Fruit fly (Drosophila melanogaster): Measurements from ENCODE around the gene Fit2.
A peak's percentile ranks its signal among the peaks of the same experiment; 100 is the strongest.

The Fit2 gene

DNA sequence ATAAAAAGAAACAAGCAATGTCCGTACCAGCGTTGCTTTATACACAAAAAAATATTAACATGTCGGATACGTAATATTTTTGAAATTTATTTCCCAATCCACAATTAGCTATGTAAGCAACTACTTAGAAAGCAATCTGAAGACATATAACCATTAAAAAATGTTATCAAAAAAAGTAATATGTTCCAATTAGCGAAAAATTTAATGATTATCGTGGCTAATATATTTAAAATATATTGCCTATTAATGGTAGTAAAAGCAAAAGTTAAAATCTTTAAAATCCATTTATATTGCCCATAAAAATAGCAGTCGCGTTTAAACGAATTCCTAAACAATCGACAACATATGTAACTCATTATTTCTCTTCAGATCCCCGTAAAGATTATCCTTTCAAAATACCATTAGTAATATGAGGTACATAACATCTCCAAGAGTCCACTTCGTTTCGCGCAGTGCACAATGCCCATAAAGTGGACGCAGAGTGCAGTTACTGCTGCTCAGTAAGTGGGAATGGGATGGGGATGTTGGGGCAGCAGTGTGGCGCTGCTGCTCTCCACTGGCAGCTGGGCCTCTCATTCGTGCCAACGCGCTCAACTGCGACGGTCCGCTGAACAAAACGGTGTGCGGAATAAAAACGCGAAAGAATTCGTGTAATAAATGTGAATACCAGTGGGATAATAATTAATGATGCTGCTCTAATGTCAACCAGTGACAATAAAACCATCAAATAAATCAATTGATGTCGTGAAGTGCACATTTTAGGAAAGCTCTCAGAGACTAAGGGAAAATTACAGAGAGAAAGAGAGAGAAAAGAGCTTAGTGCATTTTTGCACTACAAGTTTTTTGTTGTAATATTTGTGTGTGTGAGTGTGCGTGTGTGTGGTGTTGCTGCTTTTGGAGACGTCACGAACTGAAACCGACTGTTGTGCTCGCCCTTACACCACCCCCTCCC is 37.8 kb upstream of the Fit2 start:
- peak; percentile 16 for TF ChIP-seq br (GFP tag; optimal IDR thresholded peaks at IDR 0.05)
- peak; percentile 43 for TF ChIP-seq psq (GFP tag; optimal IDR thresholded peaks at IDR 0.05)
- TF ChIP-seq Sp1 (GFP tag; optimal IDR thresholded peaks at IDR 0.05), result peak; percentile 69
- TF ChIP-seq dmrt93B (GFP tag; optimal IDR thresholded peaks at IDR 0.05), result peak; percentile 49
- TF ChIP-seq Abd-B (GFP tag; optimal IDR thresholded peaks at IDR 0.05), result no peak
- TF ChIP-seq ey (GFP tag; optimal IDR thresholded peaks at IDR 0.05), result peak; percentile 62
- TF ChIP-seq Dif (GFP tag; optimal IDR thresholded peaks at IDR 0.05; ENCODE audit: partially characterized antibody), result peak; percentile 58
- peak in 1 of 2 experiments; percentile 62 for TF ChIP-seq foxo (GFP tag; optimal IDR thresholded peaks at IDR 0.05)
- peak in 1 of 2 experiments; percentile 43 for TF ChIP-seq dl (GFP tag; optimal IDR thresholded peaks at IDR 0.05; ENCODE audit: insufficient read depth in 1 of 2, partially characterized antibody in 2 of 2)
- TF ChIP-seq woc (GFP tag; optimal IDR thresholded peaks at IDR 0.05), result peak; percentile 67
- peak; percentile 67 for TF ChIP-seq Vsx2 (GFP tag; optimal IDR thresholded peaks at IDR 0.05; ENCODE audit: partially characterized antibody)
- no peak for TF ChIP-seq CG32264 (GFP tag; optimal IDR thresholded peaks at IDR 0.05)
- TF ChIP-seq usp (GFP tag; optimal IDR thresholded peaks at IDR 0.05), result no peak
- no peak for TF ChIP-seq Rel (GFP tag; optimal IDR thresholded peaks at IDR 0.05)
- peak; percentile 32 for TF ChIP-seq Rel (tag; optimal IDR thresholded peaks at IDR 0.05)
- TF ChIP-seq OdsH (GFP tag; optimal IDR thresholded peaks at IDR 0.05), result peak; percentile 37
- TF ChIP-seq Myc (optimal IDR thresholded peaks at IDR 0.05), result no peak
- TF ChIP-seq fru (GFP tag; optimal IDR thresholded peaks at IDR 0.05), result peak; percentile 56
- no peak for TF ChIP-seq GATAd (GFP tag; optimal IDR thresholded peaks at IDR 0.05)
- TF ChIP-seq brk (GFP tag; optimal IDR thresholded peaks at IDR 0.05), result peak; percentile 20
- TF ChIP-seq rgr (GFP tag; optimal IDR thresholded peaks at IDR 0.05), result peak; percentile 56
- no peak for TF ChIP-seq Dfd (GFP tag; optimal IDR thresholded peaks at IDR 0.05)
- TF ChIP-seq HLH106 (tag; optimal IDR thresholded peaks at IDR 0.05), result peak; percentile 65
- TF ChIP-seq sv (GFP tag; optimal IDR thresholded peaks at IDR 0.05), result peak; percentile 13
- peak; percentile 60 for TF ChIP-seq h (GFP tag; optimal IDR thresholded peaks at IDR 0.05)

DNA sequence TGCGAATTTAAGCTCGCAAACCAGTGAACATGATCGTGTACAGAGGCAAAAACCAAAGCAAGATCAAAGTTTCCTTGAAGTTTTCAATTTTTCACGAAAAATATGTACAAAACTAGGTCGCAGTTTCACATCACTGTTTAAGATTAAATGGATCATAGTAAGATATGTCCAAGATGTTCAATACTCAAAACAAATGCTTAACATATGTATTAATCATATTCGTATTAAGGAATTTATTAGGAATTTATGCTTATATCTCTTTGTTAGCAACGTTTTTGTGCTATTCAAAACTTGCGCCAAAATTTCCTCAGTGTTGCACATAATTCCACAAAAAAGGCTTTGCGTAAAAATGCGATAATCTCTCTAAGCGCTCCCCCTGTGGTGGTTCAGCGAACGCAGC is 36.8 kb upstream of the Fit2 start:
- TF ChIP-seq OdsH (GFP tag; optimal IDR thresholded peaks at IDR 0.05) (no peak), dsf (GFP tag; optimal IDR thresholded peaks at IDR 0.05; ENCODE audit: borderline replicate concordance) (no peak), Hnf4 (GFP tag; optimal IDR thresholded peaks at IDR 0.05) (no peak), Vsx2 (GFP tag; optimal IDR thresholded peaks at IDR 0.05; ENCODE audit: partially characterized antibody) (no peak), sv (GFP tag; optimal IDR thresholded peaks at IDR 0.05) (no peak), usp (GFP tag; optimal IDR thresholded peaks at IDR 0.05) (no peak), ey (GFP tag; optimal IDR thresholded peaks at IDR 0.05) (no peak), foxo (GFP tag; optimal IDR thresholded peaks at IDR 0.05) (no peak), Hr78 (GFP tag; optimal IDR thresholded peaks at IDR 0.05) (no peak), br (GFP tag; optimal IDR thresholded peaks at IDR 0.05) (no peak), Abd-B (GFP tag; optimal IDR thresholded peaks at IDR 0.05) (no peak), CG32264 (GFP tag; optimal IDR thresholded peaks at IDR 0.05) (no peak), psq (GFP tag; optimal IDR thresholded peaks at IDR 0.05) (no peak)

DNA sequence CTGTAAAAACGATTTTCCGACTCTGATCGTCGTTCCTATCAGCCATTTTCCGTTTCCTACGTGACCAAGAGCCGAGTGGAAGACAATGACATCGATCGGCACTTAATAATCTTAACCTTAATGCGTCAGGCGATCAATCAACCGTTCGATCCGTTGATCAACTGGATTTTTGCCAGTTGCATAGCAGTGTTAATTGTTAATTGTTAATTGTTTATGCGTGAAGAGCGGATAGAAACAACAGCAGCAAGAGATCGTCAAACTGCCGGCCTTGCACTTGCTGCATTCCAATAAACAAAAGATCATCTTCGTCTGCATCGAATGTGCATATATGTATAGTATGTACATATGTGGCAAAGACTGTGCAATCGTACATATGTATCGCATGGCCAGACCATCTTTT is 35.6 kb upstream of the Fit2 start:
- TF ChIP-seq sage (GFP tag; optimal IDR thresholded peaks at IDR 0.05) (no peak), jim (GFP tag; optimal IDR thresholded peaks at IDR 0.05) (no peak), dl (GFP tag; optimal IDR thresholded peaks at IDR 0.05; ENCODE audit: insufficient read depth in 1 of 2, partially characterized antibody in 2 of 2) (no peak), OdsH (GFP tag; optimal IDR thresholded peaks at IDR 0.05) (no peak), foxo (GFP tag; optimal IDR thresholded peaks at IDR 0.05) (no peak), fru (GFP tag; optimal IDR thresholded peaks at IDR 0.05) (no peak), rgr (GFP tag; optimal IDR thresholded peaks at IDR 0.05) (no peak), tai (GFP tag; optimal IDR thresholded peaks at IDR 0.05) (no peak), Myc (optimal IDR thresholded peaks at IDR 0.05) (no peak), GATAd (GFP tag; optimal IDR thresholded peaks at IDR 0.05) (no peak), br (GFP tag; optimal IDR thresholded peaks at IDR 0.05) (no peak), lola (GFP tag; optimal IDR thresholded peaks at IDR 0.05) (no peak), CG9705 (GFP tag; optimal IDR thresholded peaks at IDR 0.05) (no peak), psq (GFP tag; optimal IDR thresholded peaks at IDR 0.05) (no peak)
